Worm (Caenorhabditis elegans) whole organism, late embryonic: ENCODE data around the gene pyc-1.

Experiments
- K02D7.2 ChIP-seq: sonication (generic microtip); optimal IDR thresholded peaks from 2 replicates; lab custom pipeline; 2017; ENCODE audit warnings: mild to moderate bottlenecking, missing genetic modification characterization, missing compliant biosample characterization
- ets-4 ChIP-seq: sonication (generic microtip); optimal IDR thresholded peaks from 2 replicates; lab custom pipeline; 2016; ENCODE audit warnings: missing genetic modification characterization, missing compliant biosample characterization
- fkh-10 ChIP-seq: fragments of 150-350 bp; optimal IDR thresholded peaks from 2 replicates; lab custom pipeline; 2014; ENCODE audit warnings: missing biosample characterization, missing genetic modification reagents, missing genetic modification characterization

DNA sequence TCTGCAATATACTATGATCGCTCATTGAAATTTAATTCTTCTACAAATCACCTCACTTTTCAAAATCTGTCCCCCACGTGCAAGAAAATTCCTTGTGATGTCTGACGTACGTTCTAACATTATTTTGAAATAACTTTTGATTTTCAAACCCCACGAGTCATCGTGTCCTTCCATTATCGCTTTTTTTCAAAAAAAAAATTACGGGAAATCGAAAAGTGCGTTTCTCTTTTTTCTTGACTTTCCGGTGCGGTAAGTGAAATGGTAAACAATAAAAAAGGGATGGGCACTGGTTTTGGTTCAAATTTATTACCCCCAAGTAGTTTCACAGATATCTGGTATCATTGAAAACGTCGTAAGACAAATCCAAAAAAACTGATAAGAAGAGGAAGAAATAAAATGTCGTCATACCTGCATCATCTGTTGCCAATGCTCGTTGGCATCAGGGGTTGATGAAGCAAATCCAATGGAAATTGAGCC, 18.8 kb downstream of the pyc-1 start:
- TF ChIP-seq ets-4 (tag; lab: Kevin White, UChicago) (no peak), K02D7.2 (tag; lab: Kevin White, UChicago) (no peak), fkh-10 (GFP tag; lab: Kevin White, UChicago) (no peak)
